Worm (Caenorhabditis elegans): ENCODE results near the gene C08F11.13.
"Not testable (repeated sequence)": the region's sequence is repeated elsewhere in the genome, so short reads cannot be mapped to it uniquely, and the experiment has no call there.

C08F11.13 gene

DNA sequence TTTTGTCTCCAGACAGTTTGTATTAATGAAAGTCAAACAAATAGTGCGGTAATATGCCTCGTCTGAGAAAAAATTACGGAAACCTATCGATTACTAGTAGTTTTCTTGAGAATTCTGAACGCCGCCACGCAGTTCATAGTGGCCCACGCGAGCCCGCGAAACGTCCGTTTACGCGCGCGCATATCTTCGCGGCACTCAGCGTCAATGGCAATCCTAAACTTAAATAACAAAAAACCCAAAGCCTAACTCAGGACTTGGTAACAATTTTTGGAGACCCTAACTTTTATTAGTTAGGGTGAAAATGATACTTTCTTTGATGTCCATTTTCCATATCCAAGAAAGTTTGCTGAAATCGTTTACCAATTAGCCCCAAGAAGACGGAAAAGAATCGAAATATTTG is 8.3 kb downstream of the C08F11.13 start:
- TF ChIP-seq bed-3 (GFP tag; optimal IDR thresholded peaks at IDR 0.05), result no peak
- TF ChIP-seq lin-32 (GFP tag; optimal IDR thresholded peaks at IDR 0.05), result no peak
- TF ChIP-seq unc-62 (GFP tag; optimal IDR thresholded peaks at IDR 0.05), result no peak
- no peak for TF ChIP-seq drap-1 (GFP tag; optimal IDR thresholded peaks at IDR 0.05)
- no peak for TF ChIP-seq unc-39 (tag; optimal IDR thresholded peaks at IDR 0.05)

DNA sequence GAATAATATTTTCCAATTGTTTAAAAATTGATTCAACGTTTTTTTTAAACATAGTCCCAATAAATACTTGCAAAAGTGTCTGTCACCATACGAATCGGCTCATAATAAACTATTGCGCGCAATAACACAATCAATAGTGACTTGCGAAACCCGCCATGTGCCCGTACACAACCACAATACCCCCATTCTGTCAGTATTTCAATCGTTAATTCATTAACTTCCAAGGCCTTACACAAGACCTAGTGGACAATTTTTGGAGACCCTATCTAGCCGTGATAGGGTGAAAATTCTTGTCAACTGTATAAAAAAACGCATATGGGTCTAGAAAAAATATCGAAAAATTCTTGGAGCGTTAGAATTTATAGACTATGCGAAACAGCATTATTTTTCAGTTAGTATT is 9.0 kb downstream of the C08F11.13 start:
- no peak for TF ChIP-seq nhr-76 (tag; optimal IDR thresholded peaks at IDR 0.05)
- TF ChIP-seq tbx-8 (GFP tag; optimal IDR thresholded peaks at IDR 0.05), result no peak
- TF ChIP-seq ham-2 (GFP tag; optimal IDR thresholded peaks at IDR 0.05), result no peak
- no peak for TF ChIP-seq mab-5 (tag; optimal IDR thresholded peaks at IDR 0.05)
- no peak for TF ChIP-seq cnd-1 (tag; optimal IDR thresholded peaks at IDR 0.05)
- no peak for TF ChIP-seq mls-2 (tag; optimal IDR thresholded peaks at IDR 0.05)
- TF ChIP-seq zip-8 (tag; optimal IDR thresholded peaks at IDR 0.05), result no peak
- TF ChIP-seq elt-1 (tag; optimal IDR thresholded peaks at IDR 0.05; ENCODE audit: borderline replicate concordance, insufficient read depth), result no peak
- TF ChIP-seq sem-2 (GFP tag; optimal IDR thresholded peaks at IDR 0.05), result no peak

ce11 chrIV:13597813-13598212 is 11.9 kb downstream of the C08F11.13 start, which contains the start of gene Y45F10B.9:
Y45F10B.9 (minus strand) TSS chrIV:13597913.
- not testable (repeated sequence) for TF ChIP-seq elt-1 (tag; optimal IDR thresholded peaks at IDR 0.05; ENCODE audit: borderline replicate concordance, insufficient read depth); lin-32 (GFP tag; optimal IDR thresholded peaks at IDR 0.05); zip-8 (tag; optimal IDR thresholded peaks at IDR 0.05)

ce11 chrIV:13593351-13593750 is 16.3 kb downstream of the C08F11.13 start, which contains the start of gene Y45F10B.3:
Y45F10B.3 (plus strand) TSS chrIV:13593651.
- TF ChIP-seq unc-62 (GFP tag; optimal IDR thresholded peaks at IDR 0.05), result no peak
- TF ChIP-seq nhr-76 (tag; optimal IDR thresholded peaks at IDR 0.05), result no peak
- TF ChIP-seq lin-13 (tag; optimal IDR thresholded peaks at IDR 0.05), result no peak
- TF ChIP-seq mls-2 (tag; optimal IDR thresholded peaks at IDR 0.05), result no peak
- no peak for TF ChIP-seq lin-32 (GFP tag; optimal IDR thresholded peaks at IDR 0.05)
- TF ChIP-seq ceh-43 (GFP tag; optimal IDR thresholded peaks at IDR 0.05), result no peak
- no peak for TF ChIP-seq ceh-39 (tag; optimal IDR thresholded peaks at IDR 0.05)
- no peak for TF ChIP-seq nhr-2 (tag; optimal IDR thresholded peaks at IDR 0.05)
- no peak for TF ChIP-seq ces-1 (GFP tag; optimal IDR thresholded peaks at IDR 0.05)
- no peak for TF ChIP-seq unc-39 (tag; optimal IDR thresholded peaks at IDR 0.05)
- no peak for TF ChIP-seq ztf-11 (tag; optimal IDR thresholded peaks at IDR 0.05)
- TF ChIP-seq snpc-4 (tag; optimal IDR thresholded peaks at IDR 0.05), result no peak
- TF ChIP-seq nhr-12 (tag; optimal IDR thresholded peaks at IDR 0.05), result no peak
- TF ChIP-seq hlh-1 (tag; optimal IDR thresholded peaks at IDR 0.05), result no peak
- TF ChIP-seq tbx-8 (GFP tag; optimal IDR thresholded peaks at IDR 0.05), result no peak
- no peak for TF ChIP-seq ham-2 (GFP tag; optimal IDR thresholded peaks at IDR 0.05)
- no peak for TF ChIP-seq zip-8 (tag; optimal IDR thresholded peaks at IDR 0.05)

DNA sequence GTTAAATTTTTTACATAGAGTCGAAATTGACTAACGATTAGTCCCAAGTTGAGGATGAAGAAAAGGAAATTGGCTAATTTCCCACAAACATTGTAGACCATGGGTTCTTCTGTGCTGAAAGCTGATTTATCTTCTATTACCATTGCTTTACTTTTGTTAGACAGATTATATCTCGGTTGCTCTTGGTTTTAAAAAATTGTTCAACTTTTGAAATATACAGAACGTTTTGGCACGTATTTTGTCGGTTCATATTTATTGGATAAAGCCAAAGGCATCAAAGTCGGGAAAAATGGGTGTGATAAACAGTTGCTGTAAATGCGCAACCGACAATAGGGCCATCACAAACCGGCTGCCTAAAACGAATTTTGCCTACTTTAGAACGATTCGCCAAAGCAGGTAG is 18.0 kb downstream of the C08F11.13 start, which contains the start of gene tsp-5:
TSS of gene tsp-5 (minus strand) at position 101 of the 400 bp plus-strand sequence.
- no peak for TF ChIP-seq blmp-1 (tag; optimal IDR thresholded peaks at IDR 0.05)
- TF ChIP-seq unc-39 (tag; optimal IDR thresholded peaks at IDR 0.05), result no peak
- no peak for TF ChIP-seq M03D4.4 (tag; optimal IDR thresholded peaks at IDR 0.05)

DNA sequence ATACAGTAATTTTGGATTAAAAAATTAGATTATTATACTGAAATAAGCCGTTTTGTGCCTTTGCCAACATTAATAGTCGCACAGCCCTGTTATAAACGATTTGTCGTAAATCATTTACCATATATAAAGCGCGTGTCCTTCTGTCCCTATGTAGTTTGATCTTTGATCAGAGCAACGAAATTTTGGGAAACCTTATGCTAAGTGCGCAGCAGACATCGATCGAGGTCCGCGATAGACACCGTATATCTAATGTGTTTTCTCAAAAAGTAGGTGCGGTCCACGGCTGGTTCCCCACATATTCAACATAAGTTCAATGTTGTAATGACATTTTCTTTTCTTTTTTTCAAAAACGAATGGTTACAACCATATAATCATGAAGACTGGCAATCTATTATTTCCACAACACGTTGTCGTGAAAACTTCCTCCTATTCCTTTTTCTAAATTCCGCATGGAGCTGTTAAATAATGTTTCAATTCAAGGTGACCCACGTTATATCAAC is 21.1 kb downstream of the C08F11.13 start, which contains the start of gene sru-9:
TSS of gene sru-9 (plus strand) at position 450 of the 500 bp plus-strand sequence.
- TF ChIP-seq M03D4.4 (tag; optimal IDR thresholded peaks at IDR 0.05); ces-1 (GFP tag; optimal IDR thresholded peaks at IDR 0.05); lsy-2 (tag; optimal IDR thresholded peaks at IDR 0.05): not testable (repeated sequence)

ce11 chrIV:13587175-13587574 is 22.5 kb downstream of the C08F11.13 start, which contains the start of gene Y45F10B.12:
Y45F10B.12 (plus strand) TSS chrIV:13587475.
- TF ChIP-seq lin-13 (tag; optimal IDR thresholded peaks at IDR 0.05) (no peak), unc-120 (tag; optimal IDR thresholded peaks at IDR 0.05; ENCODE audit: poor library complexity, severe bottlenecking) (no peak), sem-2 (GFP tag; optimal IDR thresholded peaks at IDR 0.05) (no peak), nhr-76 (tag; optimal IDR thresholded peaks at IDR 0.05) (no peak), unc-39 (tag; optimal IDR thresholded peaks at IDR 0.05) (no peak), flh-1 (GFP tag; optimal IDR thresholded peaks at IDR 0.05) (no peak), nhr-12 (tag; optimal IDR thresholded peaks at IDR 0.05) (no peak), cnd-1 (tag; optimal IDR thresholded peaks at IDR 0.05) (no peak), ces-1 (GFP tag; optimal IDR thresholded peaks at IDR 0.05) (no peak), ceh-39 (tag; optimal IDR thresholded peaks at IDR 0.05) (no peak), ceh-83 (GFP tag; optimal IDR thresholded peaks at IDR 0.05) (no peak)
